Worm (Caenorhabditis elegans) whole organism, young adult: ENCODE data around the gene C26B2.7.

ENCODE experiments used
- D2030.7 ChIP-seq: fragments of 200-800 bp; sonication (Bioruptor generic); IDR thresholded peaks from 2 replicates; pipeline ENCODE4 v1.3.6; 2022; ENCODE audit warnings: missing genetic modification reagents, missing genetic modification characterization, missing compliant biosample characterization
- F10E7.11 ChIP-seq: sonication (generic microtip); optimal IDR thresholded peaks from 2 replicates; lab custom pipeline; 2017; ENCODE audit warnings: mild to moderate bottlenecking, missing genetic modification characterization, moderate library complexity, missing compliant biosample characterization
- F23B12.7 ChIP-seq: sonication (generic microtip); optimal IDR thresholded peaks from 2 replicates; lab custom pipeline; 2017; ENCODE audit warnings: missing genetic modification characterization, mild to moderate bottlenecking, missing compliant biosample characterization, antibody characterized with exemption, moderate library complexity; ENCODE audit not compliant: insufficient read depth
- F37B4.10 ChIP-seq: fragments of 200-800 bp; sonication (Bioruptor generic); IDR thresholded peaks from 2 replicates; pipeline ENCODE4 v1.3.6; 2022; ENCODE audit warnings: missing genetic modification characterization, missing compliant biosample characterization
- F49E8.2 ChIP-seq: sonication (generic microtip); optimal IDR thresholded peaks from 3 replicates; lab custom pipeline; 2017; ENCODE audit warnings: missing genetic modification characterization, mild to moderate bottlenecking, missing compliant biosample characterization, antibody characterized with exemption, moderate library complexity; ENCODE audit not compliant: insufficient read depth
- F52B5.7 ChIP-seq: sonication (generic microtip); optimal IDR thresholded peaks from 2 replicates; lab custom pipeline; 2016; ENCODE audit warnings: mild to moderate bottlenecking, missing genetic modification characterization, missing compliant biosample characterization
- F57A8.1 ChIP-seq: fragments of 200-800 bp; sonication (Bioruptor generic); optimal IDR thresholded peaks from 2 replicates; lab custom pipeline; 2018; ENCODE audit warnings: mild to moderate bottlenecking, missing genetic modification characterization, moderate library complexity, missing compliant biosample characterization
- K11D2.4 ChIP-seq: fragments of 200-800 bp; sonication (Bioruptor generic); IDR thresholded peaks from 2 replicates; pipeline ENCODE4 v1.3.6; 2022; ENCODE audit warnings: missing genetic modification reagents, missing genetic modification characterization, missing compliant biosample characterization
- K12H6.12 ChIP-seq: fragments of 200-800 bp; sonication (Bioruptor generic); optimal IDR thresholded peaks from 2 replicates; lab custom pipeline; 2018; ENCODE audit warnings: mild to moderate bottlenecking, missing genetic modification characterization, missing compliant biosample characterization
- T07F8.4 ChIP-seq: sonication (generic microtip); optimal IDR thresholded peaks from 2 replicates; lab custom pipeline; 2016; ENCODE audit warnings: mild to moderate bottlenecking, missing genetic modification characterization, moderate library complexity, missing compliant biosample characterization
- Y53G8AR.9 ChIP-seq: fragments of 200-800 bp; sonication (Bioruptor generic); conservative IDR thresholded peaks from 2 replicates; pipeline ENCODE4 v1.3.6; 2022; ENCODE audit warnings: missing genetic modification reagents, missing genetic modification characterization, missing compliant biosample characterization
- Y56A3A.18 ChIP-seq: fragments of 200-800 bp; sonication (Bioruptor generic); IDR thresholded peaks from 2 replicates; pipeline ENCODE4 v1.3.6; 2022; ENCODE audit warnings: missing genetic modification reagents, missing genetic modification characterization, missing compliant biosample characterization
- Y67H2A.10 ChIP-seq: fragments of 200-800 bp; sonication (Bioruptor generic); conservative IDR thresholded peaks from 2 replicates; pipeline ENCODE4 v1.3.6; 2022; ENCODE audit warnings: missing genetic modification reagents, missing genetic modification characterization, missing compliant biosample characterization
- Y95B8A.8 ChIP-seq: fragments of 200-800 bp; sonication (Bioruptor generic); IDR thresholded peaks from 2 replicates; pipeline ENCODE4 v1.3.6; 2022; ENCODE audit warnings: missing genetic modification reagents, missing genetic modification characterization, missing compliant biosample characterization
- ZK185.1 ChIP-seq: sonication (generic microtip); optimal IDR thresholded peaks from 2 replicates; lab custom pipeline; 2016; ENCODE audit warnings: mild to moderate bottlenecking, missing genetic modification characterization, missing compliant biosample characterization; ENCODE audit not compliant: poor library complexity, severe bottlenecking
- athp-1 ChIP-seq: sonication (generic microtip); optimal IDR thresholded peaks from 2 replicates; lab custom pipeline; 2017; ENCODE audit warnings: mild to moderate bottlenecking, missing genetic modification characterization, missing compliant biosample characterization
- bed-1 ChIP-seq: fragments of 200-800 bp; sonication (Bioruptor generic); IDR thresholded peaks from 2 replicates; pipeline ENCODE4 v1.3.6; 2022; ENCODE audit warnings: missing genetic modification reagents, missing genetic modification characterization, missing compliant biosample characterization
- bed-2 ChIP-seq: fragments of 200-800 bp; sonication (Bioruptor generic); IDR thresholded peaks from 2 replicates; pipeline ENCODE4 v1.3.6; 2022; ENCODE audit warnings: missing genetic modification reagents, missing genetic modification characterization, missing compliant biosample characterization
- ceh-27 ChIP-seq: fragments of 200-800 bp; sonication (Bioruptor generic); optimal IDR thresholded peaks from 2 replicates; lab custom pipeline; 2018; ENCODE audit warnings: mild to moderate bottlenecking, missing genetic modification characterization, moderate library complexity, missing compliant biosample characterization
- ceh-58 ChIP-seq: fragments of 200-800 bp; sonication (Bioruptor generic); IDR thresholded peaks from 2 replicates; pipeline ENCODE4 v1.3.6; 2022; ENCODE audit warnings: missing genetic modification characterization, missing compliant biosample characterization
- ceh-79 ChIP-seq: sonication (generic microtip); optimal IDR thresholded peaks from 2 replicates; lab custom pipeline; 2017; ENCODE audit warnings: mild to moderate bottlenecking, missing genetic modification characterization, missing compliant biosample characterization
- chd-7 ChIP-seq: sonication (generic microtip); optimal IDR thresholded peaks from 2 replicates; lab custom pipeline; 2016; ENCODE audit warnings: mild to moderate bottlenecking, missing genetic modification characterization, moderate library complexity, missing compliant biosample characterization
- dpff-1 ChIP-seq: sonication (generic microtip); optimal IDR thresholded peaks from 2 replicates; lab custom pipeline; 2017; ENCODE audit warnings: mild to moderate bottlenecking, missing genetic modification characterization, missing compliant biosample characterization
- dpl-1 ChIP-seq: fragments of 150-350 bp; optimal IDR thresholded peaks from 2 replicates; lab custom pipeline; 2014; ENCODE audit warnings: missing biosample characterization, missing genetic modification reagents, missing genetic modification characterization
- efl-1 ChIP-seq: fragments of 150-350 bp; optimal IDR thresholded peaks from 2 replicates; lab custom pipeline; 2014; ENCODE audit warnings: missing biosample characterization, missing genetic modification reagents, missing genetic modification characterization
- ekl-4 ChIP-seq: fragments of 200-800 bp; sonication (Bioruptor generic); IDR thresholded peaks from 2 replicates; pipeline ENCODE4 v1.3.6; 2022; ENCODE audit warnings: missing genetic modification reagents, missing genetic modification characterization, missing compliant biosample characterization
- hlh-12 ChIP-seq: sonication (generic microtip); optimal IDR thresholded peaks from 2 replicates; lab custom pipeline; 2016; ENCODE audit warnings: missing genetic modification characterization, missing compliant biosample characterization
- hmg-20 ChIP-seq: fragments of 200-800 bp; sonication (Bioruptor generic); IDR thresholded peaks from 2 replicates; pipeline ENCODE4 v1.3.6; 2022; ENCODE audit warnings: missing genetic modification reagents, missing genetic modification characterization, missing compliant biosample characterization
- hrde-1 ChIP-seq: sonication (generic microtip); optimal IDR thresholded peaks from 2 replicates; lab custom pipeline; 2016; ENCODE audit warnings: missing genetic modification characterization, mild to moderate bottlenecking, missing compliant biosample characterization, moderate library complexity, missing genotype, missing genetic modification reagents, borderline replicate concordance
- lag-1 ChIP-seq: fragments of 200-800 bp; sonication (Bioruptor generic); IDR thresholded peaks from 2 replicates; pipeline ENCODE4 v1.3.6; 2022; ENCODE audit warnings: missing genetic modification reagents, missing genetic modification characterization, missing compliant biosample characterization
- let-526 ChIP-seq: fragments of 200-800 bp; sonication (Bioruptor generic); IDR thresholded peaks from 2 replicates; pipeline ENCODE4 v1.3.6; 2022; ENCODE audit warnings: missing genetic modification reagents, missing genetic modification characterization, missing compliant biosample characterization
- lin-26 ChIP-seq: fragments of 200-800 bp; sonication (Bioruptor generic); IDR thresholded peaks from 2 replicates; pipeline ENCODE4 v1.3.6; 2022; ENCODE audit warnings: missing genetic modification reagents, missing genetic modification characterization, missing compliant biosample characterization
- lin-40 ChIP-seq: sonication (generic microtip); optimal IDR thresholded peaks from 2 replicates; lab custom pipeline; 2016; ENCODE audit warnings: missing genetic modification characterization, mild to moderate bottlenecking, missing compliant biosample characterization, missing genotype, missing genetic modification reagents
- lir-1 ChIP-seq: fragments of 200-800 bp; sonication (Bioruptor generic); conservative IDR thresholded peaks from 2 replicates; pipeline ENCODE4 v1.3.6; 2022; ENCODE audit warnings: missing genetic modification reagents, missing genetic modification characterization, missing compliant biosample characterization
- madf-10 ChIP-seq: sonication (generic microtip); optimal IDR thresholded peaks from 2 replicates; lab custom pipeline; 2016; ENCODE audit warnings: mild to moderate bottlenecking, missing genetic modification characterization, missing compliant biosample characterization
- madf-3 ChIP-seq: fragments of 200-800 bp; sonication (Bioruptor generic); IDR thresholded peaks from 2 replicates; pipeline ENCODE4 v1.3.6; 2022; ENCODE audit warnings: missing genetic modification reagents, missing genetic modification characterization, missing compliant biosample characterization
- madf-8 ChIP-seq: fragments of 200-800 bp; sonication (Bioruptor generic); conservative IDR thresholded peaks from 2 replicates; pipeline ENCODE4 v1.3.6; 2022; ENCODE audit warnings: missing genetic modification reagents, missing genetic modification characterization, missing compliant biosample characterization
- mel-28 ChIP-seq: sonication (generic microtip); optimal IDR thresholded peaks from 2 replicates; lab custom pipeline; 2016; ENCODE audit warnings: borderline replicate concordance, mild to moderate bottlenecking, missing genetic modification characterization, missing compliant biosample characterization
- mxl-1 ChIP-seq: sonication (generic microtip); optimal IDR thresholded peaks from 2 replicates; lab custom pipeline; 2016; ENCODE audit warnings: missing genetic modification characterization, missing compliant biosample characterization
- nfyb-1 ChIP-seq: fragments of 200-800 bp; sonication (Bioruptor generic); IDR thresholded peaks from 2 replicates; pipeline ENCODE4 v1.3.6; 2022; ENCODE audit warnings: missing genetic modification reagents, missing genetic modification characterization, missing compliant biosample characterization
- nhr-120 ChIP-seq: fragments of 200-800 bp; sonication (Bioruptor generic); IDR thresholded peaks from 2 replicates; pipeline ENCODE4 v1.3.6; 2022; ENCODE audit warnings: missing genetic modification characterization, missing compliant biosample characterization
- nhr-90 ChIP-seq: sonication (generic microtip); optimal IDR thresholded peaks from 2 replicates; lab custom pipeline; 2016; ENCODE audit warnings: missing genotype, mild to moderate bottlenecking, missing genetic modification characterization, missing compliant biosample characterization
- pbrm-1 ChIP-seq: fragments of 200-800 bp; sonication (Bioruptor generic); IDR thresholded peaks from 2 replicates; pipeline ENCODE4 v1.3.6; 2022; ENCODE audit warnings: missing genetic modification reagents, missing genetic modification characterization, missing compliant biosample characterization
- pha-4 ChIP-seq: fragments of 150-350 bp; sonication (generic microtip); optimal IDR thresholded peaks from 2 replicates; lab custom pipeline; 2014; ENCODE audit warnings: missing biosample characterization, missing genetic modification reagents, missing genetic modification characterization
- snpc-1.1 ChIP-seq: sonication (generic microtip); optimal IDR thresholded peaks from 2 replicates; lab custom pipeline; 2017; ENCODE audit warnings: missing genetic modification characterization, mild to moderate bottlenecking, missing compliant biosample characterization, antibody characterized with exemption, moderate library complexity, missing genotype, missing genetic modification reagents; ENCODE audit not compliant: insufficient read depth
- tbx-9 ChIP-seq: sonication (generic microtip); optimal IDR thresholded peaks from 2 replicates; lab custom pipeline; 2016; ENCODE audit warnings: borderline replicate concordance, missing genetic modification characterization, inconsistent platforms, missing compliant biosample characterization
- unc-62 ChIP-seq: fragments of 150-350 bp; optimal IDR thresholded peaks from 2 replicates; lab custom pipeline; 2014; ENCODE audit warnings: missing biosample characterization, missing genetic modification reagents, missing genetic modification characterization
- xnd-1 ChIP-seq: sonication (generic microtip); optimal IDR thresholded peaks from 2 replicates; lab custom pipeline; 2016; ENCODE audit warnings: missing genotype, missing genetic modification reagents, missing genetic modification characterization, missing compliant biosample characterization
- zim-3 ChIP-seq: sonication (generic microtip); optimal IDR thresholded peaks from 2 replicates; lab custom pipeline; 2017; ENCODE audit warnings: mild to moderate bottlenecking, missing genetic modification characterization, moderate library complexity, missing compliant biosample characterization
- ztf-6 ChIP-seq: fragments of 200-800 bp; sonication (Bioruptor generic); IDR thresholded peaks from 2 replicates; pipeline ENCODE4 v1.3.6; 2022; ENCODE audit warnings: missing genetic modification reagents, missing genetic modification characterization, missing compliant biosample characterization

Gene C26B2.7

DNA sequence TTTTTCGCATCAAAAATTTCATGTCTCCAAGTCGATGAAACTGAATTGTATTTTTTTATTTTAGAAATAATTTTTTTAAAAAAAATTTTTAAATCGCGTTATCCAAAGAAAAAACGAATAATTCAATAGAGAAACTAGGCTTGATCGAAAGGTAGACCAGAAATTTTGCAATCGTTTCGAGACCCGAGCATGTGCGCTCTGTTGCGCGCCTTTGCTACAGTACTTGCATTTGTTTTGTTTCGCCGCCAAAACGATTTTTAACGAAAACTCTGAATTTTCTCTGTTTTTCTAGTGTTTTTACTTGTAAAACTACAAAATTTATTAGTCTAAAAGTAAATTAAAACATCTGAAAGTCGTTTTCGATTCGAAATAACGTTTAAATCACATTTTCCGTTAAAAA lies 45.2 kb downstream of the C26B2.7 start (continued):
- TF ChIP-seq xnd-1 (tag; lab: Kevin White, UChicago) (peak; percentile 85), ceh-79 (no peak), F49E8.2 (tag; lab: Kevin White, UChicago) (no peak), nhr-90 (tag; lab: Kevin White, UChicago) (no peak), ZK185.1 (tag; lab: Kevin White, UChicago) (no peak), ceh-27 (no peak), athp-1 (tag; lab: Kevin White, UChicago) (no peak), dpl-1 (GFP tag; lab: Kevin White, UChicago) (peak; percentile 55), bed-1 (GFP tag; lab: Robert Waterston, UW) (no peak), hlh-12 (tag; lab: Kevin White, UChicago) (no peak), F10E7.11 (tag; lab: Kevin White, UChicago) (no peak), chd-7 (tag; lab: Kevin White, UChicago) (no peak), lir-1 (GFP tag; lab: Robert Waterston, UW) (no peak), ztf-6 (GFP tag; lab: Robert Waterston, UW) (no peak), F23B12.7 (tag; lab: Kevin White, UChicago) (peak; percentile 5), lin-40 (no peak), mel-28 (tag; lab: Kevin White, UChicago) (no peak), ceh-58 (GFP tag; lab: Robert Waterston, UW) (no peak), hmg-20 (GFP tag; lab: Robert Waterston, UW) (no peak), lin-26 (no peak), K11D2.4 (GFP tag; lab: Robert Waterston, UW) (no peak), D2030.7 (GFP tag; lab: Robert Waterston, UW) (peak; percentile 72), mxl-1 (tag; lab: Kevin White, UChicago) (no peak), madf-8 (GFP tag; lab: Robert Waterston, UW) (peak; percentile 93), let-526 (GFP tag; lab: Robert Waterston, UW) (no peak), unc-62 (GFP tag; lab: Kevin White, UChicago) (no peak), pbrm-1 (GFP tag; lab: Robert Waterston, UW) (no peak), dpff-1 (tag; lab: Kevin White, UChicago) (no peak), F57A8.1 (GFP tag; lab: Kevin White, UChicago) (no peak), snpc-1.1 (no peak), bed-2 (GFP tag; lab: Robert Waterston, UW) (no peak), Y67H2A.10 (GFP tag; lab: Robert Waterston, UW) (no peak), pha-4 (tag; lab: Kevin White, UChicago) (no peak), Y95B8A.8 (GFP tag; lab: Robert Waterston, UW) (no peak), Y53G8AR.9 (GFP tag; lab: Robert Waterston, UW) (no peak), madf-10 (no peak), Y56A3A.18 (GFP tag; lab: Robert Waterston, UW) (no peak), F52B5.7 (tag; lab: Kevin White, UChicago) (no peak), ekl-4 (GFP tag; lab: Robert Waterston, UW) (no peak), nfyb-1 (no peak), zim-3 (tag; lab: Kevin White, UChicago) (no peak), tbx-9 (tag; lab: Kevin White, UChicago) (no peak), nhr-120 (GFP tag; lab: Robert Waterston, UW) (no peak), efl-1 (GFP tag; lab: Kevin White, UChicago) (peak; percentile 86), hrde-1 (tag; lab: Kevin White, UChicago) (no peak), T07F8.4 (tag; lab: Kevin White, UChicago) (no peak), lag-1 (no peak), F37B4.10 (GFP tag; lab: Robert Waterston, UW) (no peak), K12H6.12 (no peak), madf-3 (no peak)
